Fruit fly (Drosophila melanogaster): ENCODE measurements around the gene Rint1.

The Rint1 gene

dm6 chr3L:7328567-7329253, 5.3 kb downstream of the Rint1 start, which contains the start of the genes mrva, CG42307 and mus312 (continued):
- TF ChIP-seq cg (GFP tag; optimal IDR thresholded peaks at IDR 0.05) = no peak
- TF ChIP-seq CG8281 (tag; optimal IDR thresholded peaks at IDR 0.05) = no peak
- TF ChIP-seq CG12071 (GFP tag; optimal IDR thresholded peaks at IDR 0.05) = no peak
- peak; percentile 91 for TF ChIP-seq Nf-YC (tag; optimal IDR thresholded peaks at IDR 0.05)
- peak; percentile 78 for TF ChIP-seq stc (GFP tag; IDR thresholded peaks at IDR 0.05)
- peak; percentile 78 for TF ChIP-seq CG9727 (GFP tag; optimal IDR thresholded peaks at IDR 0.05)
- TF ChIP-seq ems (GFP tag; optimal IDR thresholded peaks at IDR 0.05) = peak; percentile 33
- peak; percentile 54 for TF ChIP-seq slou (GFP tag; optimal IDR thresholded peaks at IDR 0.05)
- peak; percentile 83 for TF ChIP-seq Dbx (GFP tag; IDR thresholded peaks at IDR 0.05)
- no peak for TF ChIP-seq CG4854 (GFP tag; optimal IDR thresholded peaks at IDR 0.05)
- TF ChIP-seq Kr (GFP tag; optimal IDR thresholded peaks at IDR 0.05) = no peak
- TF ChIP-seq z (GFP tag; IDR thresholded peaks at IDR 0.05) = no peak
- peak; percentile 68 for TF ChIP-seq E2f2 (GFP tag; IDR thresholded peaks at IDR 0.05)
- TF ChIP-seq CG1233 (GFP tag; optimal IDR thresholded peaks at IDR 0.05) = peak; percentile 57
- TF ChIP-seq her (GFP tag; optimal IDR thresholded peaks at IDR 0.05) = peak; percentile 34
- peak; percentile 5 for TF ChIP-seq pfk (GFP tag; optimal IDR thresholded peaks at IDR 0.05)
- TF ChIP-seq Xbp1 (GFP tag; optimal IDR thresholded peaks at IDR 0.05) = peak; percentile 86
- TF ChIP-seq gfzf (GFP tag; optimal IDR thresholded peaks at IDR 0.05) = no peak
- TF ChIP-seq CG2202 (tag; optimal IDR thresholded peaks at IDR 0.05) = peak; percentile 66
- peak; percentile 49; the same call in 1 of the 2 replicates for TF ChIP-seq cas (GFP tag; IDR thresholded peaks at IDR 0.05)
- TF ChIP-seq nmo (GFP tag; optimal IDR thresholded peaks at IDR 0.05) = peak; percentile 80
- no peak for TF ChIP-seq Asciz (GFP tag; optimal IDR thresholded peaks at IDR 0.05)
- peak; percentile 95 for TF ChIP-seq CG14710 (tag; optimal IDR thresholded peaks at IDR 0.05)
- TF ChIP-seq CG9797 (GFP tag; optimal IDR thresholded peaks at IDR 0.05) = peak; percentile 36
- no peak for TF ChIP-seq dmrt99B (tag; optimal IDR thresholded peaks at IDR 0.05)
- peak; percentile 38; the same call in 1 of the 3 replicates for TF ChIP-seq Opbp (GFP tag; IDR thresholded peaks at IDR 0.05; ENCODE audit: partially characterized antibody)
- TF ChIP-seq CG32767 (GFP tag; IDR thresholded peaks at IDR 0.05) = peak; percentile 87
- TF ChIP-seq tll (GFP tag; optimal IDR thresholded peaks at IDR 0.05) = peak in 1 of 2 experiments; percentile 17
- no peak for TF ChIP-seq CG17612 (GFP tag; IDR thresholded peaks at IDR 0.05)
- TF ChIP-seq zfh2 (GFP tag; optimal IDR thresholded peaks at IDR 0.05) = no peak
- TF ChIP-seq ERR (GFP tag; optimal IDR thresholded peaks at IDR 0.05) = no peak
- peak; percentile 95 for TF ChIP-seq CG15269 (tag; optimal IDR thresholded peaks at IDR 0.05)
- TF ChIP-seq sqz (GFP tag; optimal IDR thresholded peaks at IDR 0.05) = no peak
- peak; percentile 0 for TF ChIP-seq CG3838 (GFP tag; optimal IDR thresholded peaks at IDR 0.05)
- TF ChIP-seq B-H2 (GFP tag; optimal IDR thresholded peaks at IDR 0.05) = peak; percentile 97
- peak; percentile 29 for TF ChIP-seq CG5245 (GFP tag; optimal IDR thresholded peaks at IDR 0.05)
- TF ChIP-seq grn (GFP tag; optimal IDR thresholded peaks at IDR 0.05) = peak; percentile 91
- TF ChIP-seq schlank (tag; optimal IDR thresholded peaks at IDR 0.05) = peak; percentile 54
- TF ChIP-seq ro (GFP tag; IDR thresholded peaks at IDR 0.05) = peak; percentile 63
- TF ChIP-seq HLH3B (GFP tag; IDR thresholded peaks at IDR 0.05) = peak; percentile 74
- TF ChIP-seq insv (GFP tag; optimal IDR thresholded peaks at IDR 0.05) = peak in 1 of 2 experiments; percentile 75
- TF ChIP-seq Meics (GFP tag; optimal IDR thresholded peaks at IDR 0.05) = peak; percentile 85
- TF ChIP-seq CG31365 (tag; optimal IDR thresholded peaks at IDR 0.05) = no peak
- peak; percentile 41; the same call in 1 of the 2 replicates for TF ChIP-seq CG10321 (GFP tag; IDR thresholded peaks at IDR 0.05)
- TF ChIP-seq ttk (GFP tag; IDR thresholded peaks at IDR 0.05) = peak; percentile 79
- peak; percentile 52 for TF ChIP-seq Ets97D (GFP tag; optimal IDR thresholded peaks at IDR 0.05)
- TF ChIP-seq CG16813 (GFP tag; IDR thresholded peaks at IDR 0.05; ENCODE audit: partially characterized antibody) = no peak
- peak; percentile 92 for TF ChIP-seq CG18262 (tag; optimal IDR thresholded peaks at IDR 0.05)
- TF ChIP-seq CG31224 (GFP tag; IDR thresholded peaks at IDR 0.05) = peak; percentile 78

Measured in whole organism, embryonic.